Fruit fly (Drosophila melanogaster) whole organism, embryonic: ENCODE data around the gene CG18765.

ENCODE experiments used
- ATbp ChIP-seq: fragments of 200-800 bp; sonication (Bioruptor generic); optimal IDR thresholded peaks from 2 replicates; lab custom pipeline; 2017; ENCODE audit warnings: missing biosample characterization, mild to moderate bottlenecking, missing genetic modification characterization, missing genetic modification reagents
- B-H1 ChIP-seq: fragments of 200-800 bp; sonication (Bioruptor generic); IDR thresholded peaks from 3 replicates; pipeline ENCODE4 v1.3.6; 2022; ENCODE audit warnings: missing biosample characterization, missing genetic modification characterization
- CG1024 ChIP-seq: fragments of 200-800 bp; sonication (Bioruptor generic); IDR thresholded peaks from 2 replicates; pipeline ENCODE4 v1.3.6; 2022; ENCODE audit warnings: missing biosample characterization, missing genetic modification characterization
- CG10274 ChIP-seq: fragments of 200-800 bp; sonication (Bioruptor generic); optimal IDR thresholded peaks from 3 replicates; lab custom pipeline; 2017; ENCODE audit warnings: missing biosample characterization, mild to moderate bottlenecking, missing genetic modification characterization
- CG10543 ChIP-seq: fragments of 200-800 bp; sonication (Bioruptor generic); optimal IDR thresholded peaks from 3 replicates; lab custom pipeline; 2017; ENCODE audit warnings: missing biosample characterization, mild to moderate bottlenecking, missing genetic modification characterization, moderate library complexity
- CG11695 ChIP-seq: fragments of 200-800 bp; sonication (Bioruptor generic); IDR thresholded peaks from 3 replicates; pipeline ENCODE4 v1.3.6; 2022; ENCODE audit warnings: missing biosample characterization, missing genetic modification characterization
- CG12299 ChIP-seq: fragments of 200-800 bp; sonication (Bioruptor generic); optimal IDR thresholded peaks from 2 replicates; lab custom pipeline; 2018; ENCODE audit warnings: missing biosample characterization, mild to moderate bottlenecking, missing genetic modification characterization
- CG13123 ChIP-seq: fragments of 200-800 bp; sonication (Bioruptor generic); optimal IDR thresholded peaks from 2 replicates; lab custom pipeline; 2016; ENCODE audit warnings: missing biosample characterization, missing genetic modification characterization
- CG1603 ChIP-seq: fragments of 200-800 bp; sonication (Bioruptor generic); optimal IDR thresholded peaks from 2 replicates; lab custom pipeline; 2019; ENCODE audit warnings: missing biosample characterization, mild to moderate bottlenecking, missing genetic modification characterization, moderate library complexity
- CG16815 ChIP-seq: fragments of 200-800 bp; sonication (Bioruptor generic); optimal IDR thresholded peaks from 3 replicates; lab custom pipeline; 2017; ENCODE audit warnings: missing biosample characterization, mild to moderate bottlenecking, missing genetic modification characterization
- CG16863 ChIP-seq: fragments of 200-800 bp; sonication (Bioruptor generic); optimal IDR thresholded peaks from 3 replicates; lab custom pipeline; 2016; ENCODE audit warnings: missing biosample characterization, missing genetic modification characterization
- CG2116 ChIP-seq: fragments of 200-800 bp; sonication (Bioruptor generic); optimal IDR thresholded peaks from 3 replicates; lab custom pipeline; 2018; ENCODE audit warnings: missing biosample characterization, mild to moderate bottlenecking, missing genetic modification characterization
- CG34224 ChIP-seq: fragments of 200-800 bp; sonication (Bioruptor generic); IDR thresholded peaks from 3 replicates; pipeline ENCODE4 v1.3.6; 2022; ENCODE audit warnings: missing biosample characterization, missing genetic modification characterization; ENCODE audit not compliant: partially characterized antibody
- CG3995 ChIP-seq: fragments of 200-800 bp; sonication (Bioruptor generic); optimal IDR thresholded peaks from 3 replicates; lab custom pipeline; 2016; ENCODE audit warnings: missing biosample characterization, missing genetic modification characterization
- CG4617 ChIP-seq: fragments of 200-800 bp; sonication (Bioruptor generic); optimal IDR thresholded peaks from 3 replicates; lab custom pipeline; 2016; ENCODE audit warnings: missing biosample characterization, missing genetic modification characterization, borderline replicate concordance
- CG6272 ChIP-seq: fragments of 200-800 bp; sonication (Bioruptor generic); IDR thresholded peaks from 2 replicates; pipeline ENCODE4 v1.3.6; 2022; ENCODE audit warnings: missing biosample characterization, missing genetic modification characterization
- CG6654 ChIP-seq: fragments of 200-800 bp; sonication (Bioruptor generic); optimal IDR thresholded peaks from 2 replicates; lab custom pipeline; 2017; ENCODE audit warnings: missing biosample characterization, mild to moderate bottlenecking, missing genetic modification characterization
- CG7963 ChIP-seq: fragments of 200-800 bp; sonication (Bioruptor generic); IDR thresholded peaks from 3 replicates; pipeline ENCODE4 v1.3.6; 2022; ENCODE audit warnings: missing biosample characterization, missing genetic modification characterization; ENCODE audit not compliant: partially characterized antibody
- CG8290 ChIP-seq, 3 experiments: fragments of 200-800 bp; sonication (Bioruptor generic); optimal IDR thresholded peaks; 2 replicates each; lab custom pipeline; 2016 to 2019; ENCODE audit warnings: missing biosample characterization in 3 of 3, missing genetic modification characterization in 3 of 3, mild to moderate bottlenecking in 2 of 3, moderate library complexity in 1 of 3
- CHES-1-like ChIP-seq: fragments of 200-800 bp; sonication (Bioruptor generic); optimal IDR thresholded peaks from 2 replicates; lab custom pipeline; 2016; ENCODE audit warnings: missing biosample characterization, missing genetic modification characterization
- D19A ChIP-seq: fragments of 200-800 bp; optimal IDR thresholded peaks from 3 replicates; lab custom pipeline; 2019; ENCODE audit warnings: missing biosample characterization, mild to moderate bottlenecking, missing genetic modification characterization, moderate library complexity
- Dip2 ChIP-seq: fragments of 200-800 bp; sonication (Bioruptor generic); IDR thresholded peaks from 2 replicates; pipeline ENCODE4 v1.3.6; 2022; ENCODE audit warnings: missing biosample characterization, missing genetic modification characterization
- Dll ChIP-seq: fragments of 200-800 bp; sonication (Bioruptor generic); IDR thresholded peaks from 4 replicates; pipeline ENCODE4 v1.3.6; 2022; ENCODE audit warnings: missing biosample characterization, missing genetic modification characterization; ENCODE audit not compliant: partially characterized antibody
- Fer1 ChIP-seq: fragments of 200-800 bp; sonication (Bioruptor generic); optimal IDR thresholded peaks from 2 replicates; lab custom pipeline; 2017; ENCODE audit warnings: missing biosample characterization, mild to moderate bottlenecking, missing genetic modification characterization
- Hey ChIP-seq: fragments of 200-800 bp; sonication (Bioruptor generic); optimal IDR thresholded peaks from 3 replicates; lab custom pipeline; 2018; ENCODE audit warnings: missing biosample characterization, mild to moderate bottlenecking, missing genetic modification characterization
- HmgD ChIP-seq: fragments of 200-800 bp; sonication (Bioruptor generic); optimal IDR thresholded peaks from 3 replicates; lab custom pipeline; 2016; ENCODE audit warnings: missing biosample characterization, missing genetic modification characterization
- Lpt ChIP-seq: fragments of >200 bp; optimal IDR thresholded peaks from 2 replicates; lab custom pipeline; 2018; ENCODE audit warnings: missing biosample characterization, missing genetic modification characterization
- Mad ChIP-seq: fragments of 200-800 bp; sonication (Bioruptor generic); optimal IDR thresholded peaks from 2 replicates; lab custom pipeline; 2016; ENCODE audit warnings: missing biosample characterization, missing genetic modification characterization
- Mes4 ChIP-seq: fragments of 200-800 bp; sonication (Bioruptor generic); optimal IDR thresholded peaks from 2 replicates; lab custom pipeline; 2016; ENCODE audit warnings: missing biosample characterization, missing genetic modification characterization
- Neu2 ChIP-seq: fragments of 200-800 bp; sonication (Bioruptor generic); optimal IDR thresholded peaks from 3 replicates; lab custom pipeline; 2016; ENCODE audit warnings: missing biosample characterization, missing genetic modification characterization, borderline replicate concordance
- Pdp1 ChIP-seq, 2 experiments: fragments of 200-800 bp; sonication (Bioruptor generic); optimal IDR thresholded peaks; 3 replicates each; lab custom pipeline; 2016; ENCODE audit warnings: missing biosample characterization in 2 of 2, missing genetic modification characterization in 2 of 2, mild to moderate bottlenecking in 1 of 2, moderate library complexity in 1 of 2
- Ptx1 ChIP-seq: fragments of 200-800 bp; sonication (Bioruptor generic); IDR thresholded peaks from 2 replicates; pipeline ENCODE4 v1.3.6; 2022; ENCODE audit warnings: missing biosample characterization, missing genetic modification characterization
- Ssrp ChIP-seq: fragments of 200-800 bp; sonication (Bioruptor generic); optimal IDR thresholded peaks from 2 replicates; lab custom pipeline; 2018; ENCODE audit warnings: missing biosample characterization, mild to moderate bottlenecking, missing genetic modification characterization, moderate library complexity
- ab ChIP-seq: fragments of 200-800 bp; sonication (Bioruptor generic); optimal IDR thresholded peaks from 2 replicates; lab custom pipeline; 2016; ENCODE audit warnings: missing biosample characterization, missing genetic modification characterization
- al ChIP-seq: fragments of 200-800 bp; sonication (Bioruptor generic); IDR thresholded peaks from 2 replicates; pipeline ENCODE4 v1.3.6; 2022; ENCODE audit warnings: missing biosample characterization, missing genetic modification characterization
- amos ChIP-seq: fragments of 200-800 bp; sonication (Bioruptor generic); IDR thresholded peaks from 2 replicates; pipeline ENCODE4 v1.3.6; 2022; ENCODE audit warnings: missing biosample characterization, missing genetic modification characterization; ENCODE audit not compliant: partially characterized antibody
- bigmax ChIP-seq: fragments of 200-800 bp; sonication (Bioruptor generic); optimal IDR thresholded peaks from 2 replicates; lab custom pipeline; 2018; ENCODE audit warnings: missing biosample characterization, mild to moderate bottlenecking, missing genetic modification characterization
- cato ChIP-seq: fragments of 200-800 bp; sonication (Bioruptor generic); optimal IDR thresholded peaks from 2 replicates; lab custom pipeline; 2016; ENCODE audit warnings: missing biosample characterization, missing genetic modification characterization, borderline replicate concordance
- dan ChIP-seq: fragments of 200-800 bp; sonication (Bioruptor generic); IDR thresholded peaks from 2 replicates; pipeline ENCODE4 v1.3.6; 2022; ENCODE audit warnings: missing biosample characterization, missing genetic modification characterization
- dati ChIP-seq: fragments of 200-800 bp; sonication (Bioruptor generic); IDR thresholded peaks from 2 replicates; pipeline ENCODE4 v1.3.6; 2022; ENCODE audit warnings: missing biosample characterization, missing genetic modification characterization
- fd96Cb ChIP-seq: fragments of 200-800 bp; sonication (Bioruptor generic); optimal IDR thresholded peaks from 2 replicates; lab custom pipeline; 2018; ENCODE audit warnings: missing biosample characterization, mild to moderate bottlenecking, missing genetic modification characterization, moderate library complexity
- ken ChIP-seq: fragments of 200-800 bp; sonication (Bioruptor generic); IDR thresholded peaks from 3 replicates; pipeline ENCODE4 v1.3.6; 2022; ENCODE audit warnings: missing biosample characterization, missing genetic modification characterization
- lola ChIP-seq, 3 experiments: fragments of >200 bp in 2 of 3; fragments of 200-800 bp in 1 of 3; sonication (Bioruptor generic) in 1 of 3; optimal IDR thresholded peaks; 2 replicates each; lab custom pipeline; 2017 to 2019; ENCODE audit warnings: missing biosample characterization in 3 of 3, missing genetic modification characterization in 3 of 3, mild to moderate bottlenecking in 1 of 3, moderate library complexity in 1 of 3
- odd ChIP-seq: fragments of 200-800 bp; sonication (Bioruptor generic); optimal IDR thresholded peaks from 2 replicates; lab custom pipeline; 2017; ENCODE audit warnings: missing biosample characterization, mild to moderate bottlenecking, missing genetic modification characterization
- p53 ChIP-seq: fragments of 200-800 bp; sonication (Bioruptor generic); optimal IDR thresholded peaks from 2 replicates; lab custom pipeline; 2016; ENCODE audit warnings: missing biosample characterization, missing genetic modification characterization
- phol ChIP-seq: fragments of 200-800 bp; sonication (Bioruptor generic); optimal IDR thresholded peaks from 3 replicates; lab custom pipeline; 2018; ENCODE audit warnings: missing biosample characterization, mild to moderate bottlenecking, missing genetic modification characterization, moderate library complexity
- pzg ChIP-seq: fragments of 200-800 bp; sonication (Bioruptor generic); optimal IDR thresholded peaks from 3 replicates; lab custom pipeline; 2018; ENCODE audit warnings: missing biosample characterization, mild to moderate bottlenecking, missing genetic modification characterization, moderate library complexity
- ro ChIP-seq: fragments of 200-800 bp; sonication (Bioruptor generic); IDR thresholded peaks from 2 replicates; pipeline ENCODE4 v1.3.6; 2022; ENCODE audit warnings: missing biosample characterization, missing genetic modification characterization
- toy ChIP-seq: fragments of 200-800 bp; sonication (Bioruptor generic); IDR thresholded peaks from 2 replicates; pipeline ENCODE4 v1.3.6; 2022; ENCODE audit warnings: missing biosample characterization, missing genetic modification characterization
- tx ChIP-seq: fragments of 200-800 bp; sonication (Bioruptor generic); optimal IDR thresholded peaks from 2 replicates; lab custom pipeline; 2016; ENCODE audit warnings: missing biosample characterization, missing genetic modification characterization
- wek ChIP-seq: fragments of 200-800 bp; sonication (Bioruptor generic); optimal IDR thresholded peaks from 3 replicates; lab custom pipeline; 2018; ENCODE audit warnings: missing biosample characterization, mild to moderate bottlenecking, missing genetic modification characterization, moderate library complexity

CG18765 gene

DNA sequence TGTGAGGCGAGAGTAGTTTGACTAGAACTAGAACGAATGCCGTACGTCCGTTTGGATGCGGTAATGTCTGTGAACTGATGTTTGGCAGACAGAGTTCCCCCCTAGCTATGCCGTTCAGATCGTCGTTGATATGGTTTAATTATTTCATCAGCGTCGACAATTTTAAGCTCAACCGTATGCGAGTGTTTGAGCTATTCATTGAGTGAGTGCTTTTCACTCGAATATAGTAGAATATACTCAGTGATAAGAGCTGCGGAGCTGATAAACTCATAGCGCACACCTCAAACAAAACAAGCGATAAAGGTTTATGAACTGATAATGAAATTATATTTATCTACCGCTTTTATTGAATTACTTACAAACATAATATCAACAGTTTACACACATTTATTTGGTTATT, 3.5 kb downstream of the CG18765 start, which contains the start of gene CG6834 (continued):
- TF ChIP-seq al (GFP tag; lab: Robert Waterston, UW), result no peak
- peak; percentile 46 for TF ChIP-seq wek (GFP tag; lab: Kevin White, UChicago)
- no peak for TF ChIP-seq CG4617 (GFP tag; lab: Kevin White, UChicago)
- no peak for TF ChIP-seq Mad (GFP tag; lab: Kevin White, UChicago)
- TF ChIP-seq ken, result no peak
- no peak for TF ChIP-seq Ssrp
- no peak for TF ChIP-seq pzg (GFP tag; lab: Kevin White, UChicago)
- no peak for TF ChIP-seq CHES-1-like (GFP tag; lab: Kevin White, UChicago)
- TF ChIP-seq CG1024 (GFP tag; lab: Robert Waterston, UW), result no peak
- peak; percentile 16 for TF ChIP-seq CG12299
- no peak for TF ChIP-seq CG13123 (GFP tag; lab: Kevin White, UChicago)
- no peak for TF ChIP-seq ro
- no peak for TF ChIP-seq CG6272 (GFP tag; lab: Robert Waterston, UW)
- TF ChIP-seq CG1603 (tag; lab: Kevin White, UChicago), result peak; percentile 15
- TF ChIP-seq fd96Cb (tag; lab: Kevin White, UChicago), result no peak
- TF ChIP-seq toy (GFP tag; lab: Robert Waterston, UW), result no peak
- TF ChIP-seq Neu2 (GFP tag; lab: Kevin White, UChicago), result no peak
- no peak for TF ChIP-seq CG8290 (GFP tag; optimal IDR thresholded peaks at IDR 0.05; lab: Kevin White, UChicago)
- no peak for TF ChIP-seq CG8290 (tag; optimal IDR thresholded peaks at IDR 0.05; lab: Kevin White, UChicago)
- no peak for TF ChIP-seq tx (GFP tag; lab: Kevin White, UChicago)
- TF ChIP-seq CG16815 (GFP tag; lab: Kevin White, UChicago), result no peak
- peak; percentile 25; the same call in 1 of the 2 replicates for TF ChIP-seq amos (GFP tag; lab: Robert Waterston, UW)
- TF ChIP-seq p53 (GFP tag; lab: Kevin White, UChicago), result no peak
- TF ChIP-seq Hey (tag; lab: Kevin White, UChicago), result no peak
- no peak for TF ChIP-seq cato
- TF ChIP-seq D19A (tag; lab: Kevin White, UChicago), result no peak
- no peak for TF ChIP-seq CG7963
- TF ChIP-seq Mes4 (GFP tag; lab: Kevin White, UChicago), result no peak
- no peak for TF ChIP-seq bigmax (GFP tag; lab: Kevin White, UChicago)
- TF ChIP-seq Ptx1 (GFP tag; lab: Robert Waterston, UW), result no peak
- no peak for TF ChIP-seq Lpt
- no peak for TF ChIP-seq CG10274 (GFP tag; lab: Kevin White, UChicago)
- no peak for TF ChIP-seq B-H1
- no peak for TF ChIP-seq dati (GFP tag; lab: Robert Waterston, UW)
- peak in 1 of 2 experiments; percentile 90 for TF ChIP-seq Pdp1 (GFP tag; optimal IDR thresholded peaks at IDR 0.05; lab: Kevin White, UChicago)
- TF ChIP-seq lola (GFP tag; optimal IDR thresholded peaks at IDR 0.05; lab: Kevin White, UChicago), result no peak
- TF ChIP-seq ATbp (GFP tag; lab: Kevin White, UChicago), result peak; percentile 1
- TF ChIP-seq Fer1, result peak; percentile 31
- no peak for TF ChIP-seq ab (GFP tag; lab: Kevin White, UChicago)
- peak; percentile 20 for TF ChIP-seq CG10543 (GFP tag; lab: Kevin White, UChicago)
- no peak for TF ChIP-seq dan (GFP tag; lab: Robert Waterston, UW)
- TF ChIP-seq HmgD (GFP tag; lab: Kevin White, UChicago), result no peak
- no peak for TF ChIP-seq CG11695 (GFP tag; lab: Robert Waterston, UW)
- no peak for TF ChIP-seq CG6654 (GFP tag; lab: Kevin White, UChicago)
- TF ChIP-seq CG2116 (GFP tag; lab: Kevin White, UChicago), result no peak
- TF ChIP-seq CG34224 (GFP tag; lab: Robert Waterston, UW), result no peak
- TF ChIP-seq Dll, result no peak
- TF ChIP-seq CG3995 (GFP tag; lab: Kevin White, UChicago), result no peak
- peak; percentile 54 for TF ChIP-seq odd (GFP tag; lab: Kevin White, UChicago)
- no peak for TF ChIP-seq CG16863 (GFP tag; lab: Kevin White, UChicago)
- no peak for TF ChIP-seq Dip2 (GFP tag; lab: Robert Waterston, UW)
- no peak for TF ChIP-seq phol
